Worm (Caenorhabditis elegans) whole organism, L1 larva: ENCODE measurements around the gene C42D4.13.
A peak's percentile ranks its signal among the peaks of the same experiment; 100 is the strongest.

Source experiments
- C16A3.4 ChIP-seq: fragments of 150-350 bp; optimal IDR thresholded peaks from 2 replicates; lab custom pipeline; 2014; ENCODE audit warnings: missing biosample characterization, missing genetic modification characterization
- C34B4.2 ChIP-seq: sonication (generic microtip); optimal IDR thresholded peaks from 2 replicates; lab custom pipeline; 2017; ENCODE audit warnings: mild to moderate bottlenecking, missing genetic modification characterization, missing compliant biosample characterization
- F16B12.6 ChIP-seq: fragments of 150-350 bp; optimal IDR thresholded peaks from 2 replicates; lab custom pipeline; 2014; ENCODE audit warnings: missing biosample characterization, missing genetic modification characterization
- aly-2 ChIP-seq: fragments of 150-350 bp; optimal IDR thresholded peaks from 2 replicates; lab custom pipeline; 2014; ENCODE audit warnings: missing biosample characterization, missing genetic modification characterization
- blmp-1 ChIP-seq: fragments of 150-350 bp; optimal IDR thresholded peaks from 2 replicates; lab custom pipeline; 2014; ENCODE audit warnings: missing biosample characterization, missing genetic modification characterization
- ceh-82 ChIP-seq, 3 experiments: fragments of 150-350 bp in 1 of 3; sonication (generic microtip) in 2 of 3; optimal IDR thresholded peaks; 2 replicates each; lab custom pipeline; 2014 to 2017; ENCODE audit warnings: missing biosample characterization in 3 of 3, missing genetic modification characterization in 3 of 3
- ceh-88 ChIP-seq: fragments of 200-800 bp; sonication (Bioruptor generic); IDR thresholded peaks from 2 replicates; pipeline ENCODE4 v1.3.6; 2022; ENCODE audit warnings: missing genetic modification characterization, missing compliant biosample characterization
- ceh-90 ChIP-seq: sonication (generic microtip); optimal IDR thresholded peaks from 2 replicates; lab custom pipeline; 2016; ENCODE audit warnings: missing genetic modification characterization, missing compliant biosample characterization
- dpl-1 ChIP-seq, 3 experiments: fragments of 150-350 bp in 2 of 3; sonication (generic microtip) in 1 of 3; optimal IDR thresholded peaks; 2 replicates each; lab custom pipeline; 2014 to 2017; ENCODE audit warnings: missing biosample characterization in 3 of 3, missing genetic modification characterization in 3 of 3, missing genetic modification reagents in 3 of 3
- efl-1 ChIP-seq, 4 experiments: fragments of 150-350 bp; optimal IDR thresholded peaks in 3 of 4; peaks in 1 of 4; 1 replicate in 1 of 4; 2 replicates in 3 of 4; lab custom pipeline; 2014; ENCODE audit warnings: missing biosample characterization in 2 of 4, missing genetic modification characterization in 2 of 4, missing genetic modification reagents in 2 of 4
- egl-13 ChIP-seq: sonication (generic microtip); optimal IDR thresholded peaks from 2 replicates; lab custom pipeline; 2016; ENCODE audit warnings: missing genotype, missing genetic modification reagents, missing genetic modification characterization, missing compliant biosample characterization
- egl-27 ChIP-seq, 2 experiments: fragments of 150-350 bp in 1 of 2; sonication (generic microtip); optimal IDR thresholded peaks; 3 replicates each; lab custom pipeline; 2017 to 2018; ENCODE audit warnings: missing biosample characterization in 2 of 2, missing genetic modification characterization in 2 of 2, missing genetic modification reagents in 2 of 2
- elt-3 ChIP-seq, 6 experiments: fragments of 150-350 bp in 1 of 6; sonication (generic microtip); optimal IDR thresholded peaks; 2 replicates each; lab custom pipeline; 2017 to 2018; ENCODE audit warnings: missing biosample characterization in 6 of 6, missing genetic modification characterization in 6 of 6, inconsistent platforms in 1 of 6
- ets-5 ChIP-seq: fragments of 200-800 bp; sonication (Bioruptor generic); IDR thresholded peaks from 2 replicates; pipeline ENCODE4 v1.3.6; 2022; ENCODE audit warnings: missing genetic modification characterization, missing compliant biosample characterization
- fkh-4 ChIP-seq: sonication (generic microtip); optimal IDR thresholded peaks from 2 replicates; lab custom pipeline; 2016; ENCODE audit warnings: missing compliant biosample characterization, missing genetic modification characterization, borderline replicate concordance
- hlh-17 ChIP-seq: fragments of 200-800 bp; sonication (Bioruptor generic); optimal IDR thresholded peaks from 2 replicates; lab custom pipeline; 2018; ENCODE audit warnings: missing genetic modification characterization, mild to moderate bottlenecking, missing compliant biosample characterization, moderate library complexity, borderline replicate concordance
- hpl-2 ChIP-seq: fragments of 150-350 bp; optimal IDR thresholded peaks from 2 replicates; lab custom pipeline; 2014; ENCODE audit warnings: missing biosample characterization, missing genetic modification reagents, missing genetic modification characterization
- irx-1 ChIP-seq: sonication (generic microtip); optimal IDR thresholded peaks from 2 replicates; lab custom pipeline; 2016; ENCODE audit warnings: missing genetic modification characterization, missing compliant biosample characterization
- lin-15B ChIP-seq: fragments of 150-350 bp; sonication (generic microtip); optimal IDR thresholded peaks from 3 replicates; lab custom pipeline; 2014; ENCODE audit warnings: missing biosample characterization, missing genetic modification characterization
- lin-35 ChIP-seq, 2 experiments: fragments of 150-350 bp; optimal IDR thresholded peaks; 2 replicates each; lab custom pipeline; 2014; ENCODE audit warnings: missing biosample characterization in 2 of 2, missing genetic modification characterization in 2 of 2, missing genetic modification reagents in 2 of 2
- lir-3 ChIP-seq: sonication (generic microtip); optimal IDR thresholded peaks from 2 replicates; lab custom pipeline; 2016; ENCODE audit warnings: mild to moderate bottlenecking, missing genetic modification characterization, moderate library complexity, missing compliant biosample characterization; ENCODE audit not compliant: poor library complexity
- lsy-2 ChIP-seq, 2 experiments: fragments of 150-350 bp; optimal IDR thresholded peaks; 2 replicates each; lab custom pipeline; 2014; ENCODE audit warnings: missing biosample characterization in 2 of 2, missing genetic modification characterization in 2 of 2
- mab-9 ChIP-seq: fragments of 200-800 bp; sonication (Bioruptor generic); IDR thresholded peaks from 2 replicates; pipeline ENCODE4 v1.3.6; 2022; ENCODE audit warnings: missing genetic modification reagents, missing genetic modification characterization, missing compliant biosample characterization
- mef-2 ChIP-seq: fragments of 150-350 bp; optimal IDR thresholded peaks from 2 replicates; lab custom pipeline; 2014; ENCODE audit warnings: missing biosample characterization, missing genetic modification characterization
- mep-1 ChIP-seq: fragments of 150-350 bp; optimal IDR thresholded peaks from 2 replicates; lab custom pipeline; 2014; ENCODE audit warnings: missing biosample characterization, missing genetic modification characterization
- nhr-12 ChIP-seq: sonication (generic microtip); optimal IDR thresholded peaks from 2 replicates; lab custom pipeline; 2017; ENCODE audit warnings: missing biosample characterization, missing genetic modification characterization
- nhr-19 ChIP-seq: fragments of 200-800 bp; sonication (Bioruptor generic); conservative IDR thresholded peaks from 2 replicates; pipeline ENCODE4 v1.3.6; 2022; ENCODE audit warnings: missing genetic modification characterization, missing compliant biosample characterization
- nhr-20 ChIP-seq: sonication (generic microtip); optimal IDR thresholded peaks from 2 replicates; lab custom pipeline; 2016; ENCODE audit warnings: mild to moderate bottlenecking, missing genetic modification characterization, missing compliant biosample characterization
- nhr-47 ChIP-seq: sonication (generic microtip); optimal IDR thresholded peaks from 2 replicates; lab custom pipeline; 2016; ENCODE audit warnings: mild to moderate bottlenecking, missing genetic modification characterization, moderate library complexity, missing compliant biosample characterization
- nhr-71 ChIP-seq: sonication (generic microtip); optimal IDR thresholded peaks from 2 replicates; lab custom pipeline; 2016; ENCODE audit warnings: mild to moderate bottlenecking, missing genetic modification characterization, moderate library complexity, missing compliant biosample characterization
- nhr-76 ChIP-seq: sonication (generic microtip); optimal IDR thresholded peaks from 2 replicates; lab custom pipeline; 2017; ENCODE audit warnings: missing biosample characterization, missing genetic modification characterization
- nhr-85 ChIP-seq: sonication (generic microtip); peaks from one replicate; lab custom pipeline; 2016; ENCODE audit warnings: missing genetic modification characterization, inconsistent platforms, missing compliant biosample characterization
- nhr-90 ChIP-seq: sonication (generic microtip); optimal IDR thresholded peaks from 2 replicates; lab custom pipeline; 2016; ENCODE audit warnings: mild to moderate bottlenecking, missing genetic modification characterization, missing compliant biosample characterization; ENCODE audit not compliant: poor library complexity
- pag-3 ChIP-seq: sonication (generic microtip); optimal IDR thresholded peaks from 2 replicates; lab custom pipeline; 2017; ENCODE audit warnings: missing genetic modification characterization, mild to moderate bottlenecking, missing compliant biosample characterization, antibody characterized with exemption, borderline replicate concordance; ENCODE audit not compliant: insufficient read depth
- pqm-1 ChIP-seq: sonication (generic microtip); optimal IDR thresholded peaks from 3 replicates; lab custom pipeline; 2017; ENCODE audit warnings: missing biosample characterization, missing genetic modification characterization
- rnt-1 ChIP-seq: sonication (generic microtip); optimal IDR thresholded peaks from 2 replicates; lab custom pipeline; 2016; ENCODE audit warnings: mild to moderate bottlenecking, missing genetic modification characterization, moderate library complexity, missing compliant biosample characterization
- skn-1 ChIP-seq: fragments of 150-350 bp; optimal IDR thresholded peaks from 2 replicates; lab custom pipeline; 2014; ENCODE audit warnings: missing biosample characterization, missing genetic modification characterization
- snpc-4 ChIP-seq: fragments of 150-350 bp; optimal IDR thresholded peaks from 2 replicates; lab custom pipeline; 2014; ENCODE audit warnings: missing biosample characterization, missing genetic modification characterization
- snu-23 ChIP-seq: sonication (generic microtip); optimal IDR thresholded peaks from 2 replicates; lab custom pipeline; 2016; ENCODE audit warnings: missing genetic modification characterization, missing compliant biosample characterization
- sox-4 ChIP-seq: sonication (generic microtip); optimal IDR thresholded peaks from 2 replicates; lab custom pipeline; 2016; ENCODE audit warnings: missing genetic modification characterization, missing compliant biosample characterization
- swsn-7 ChIP-seq: sonication (generic microtip); optimal IDR thresholded peaks from 2 replicates; lab custom pipeline; 2016; ENCODE audit warnings: missing genetic modification characterization, missing compliant biosample characterization
- tbx-2 ChIP-seq: sonication (generic microtip); optimal IDR thresholded peaks from 2 replicates; lab custom pipeline; 2016; ENCODE audit warnings: missing genetic modification characterization, missing compliant biosample characterization
- unc-130 ChIP-seq: fragments of 150-350 bp; optimal IDR thresholded peaks from 2 replicates; lab custom pipeline; 2017; ENCODE audit warnings: missing biosample characterization, missing genetic modification characterization, inconsistent platforms
- unc-30 ChIP-seq: sonication (generic microtip); optimal IDR thresholded peaks from 2 replicates; lab custom pipeline; 2017; ENCODE audit warnings: missing biosample characterization, missing genetic modification characterization
- unc-98 ChIP-seq: fragments of 200-800 bp; sonication (Bioruptor generic); IDR thresholded peaks from 2 replicates; pipeline ENCODE4 v1.3.6; 2022; ENCODE audit warnings: missing genetic modification characterization, missing compliant biosample characterization
- zag-1 ChIP-seq: fragments of 150-350 bp; optimal IDR thresholded peaks from 2 replicates; lab custom pipeline; 2014; ENCODE audit warnings: missing biosample characterization, missing genetic modification characterization

C42D4.13 gene

ce11 chrIV:7166553-7166952 is 21.4 kb downstream of the C42D4.13 start, which contains the start of gene C42D4.18 (continued):
- TF ChIP-seq irx-1 (tag; lab: Kevin White, UChicago) (no peak), ceh-88 (GFP tag; lab: Robert Waterston, UW) (no peak), fkh-4 (tag; lab: Kevin White, UChicago) (no peak), unc-98 (GFP tag; lab: Robert Waterston, UW) (no peak), F16B12.6 (tag; lab: Kevin White, UChicago) (peak; percentile 16), nhr-19 (GFP tag; lab: Robert Waterston, UW) (no peak), tbx-2 (tag; lab: Kevin White, UChicago) (no peak), nhr-20 (tag; lab: Kevin White, UChicago) (no peak), efl-1 (optimal IDR thresholded peaks at IDR 0.05; lab: Kevin White, UChicago) (peak; percentile 65 to 73), efl-1 (GFP tag; optimal IDR thresholded peaks at IDR 0.05 in 1 of 2; lab: Kevin White, UChicago) (peak in 1 of 2 experiments; percentile 82), egl-27 (tag; optimal IDR thresholded peaks at IDR 0.05; lab: Kevin White, UChicago) (no peak), sox-4 (tag; lab: Kevin White, UChicago) (no peak), egl-13 (no peak), mef-2 (no peak), ceh-90 (tag; lab: Kevin White, UChicago) (no peak), unc-130 (no peak), unc-30 (tag; lab: Kevin White, UChicago) (no peak), blmp-1 (tag; lab: Kevin White, UChicago) (no peak), aly-2 (tag; lab: Kevin White, UChicago) (no peak), hlh-17 (GFP tag; lab: Kevin White, UChicago) (no peak), zag-1 (tag; lab: Kevin White, UChicago) (no peak), rnt-1 (tag; lab: Kevin White, UChicago) (peak; percentile 38), nhr-85 (tag; lab: Kevin White, UChicago) (peak; percentile 44), snpc-4 (tag; lab: Kevin White, UChicago) (no peak), snu-23 (peak; percentile 50), hpl-2 (GFP tag; lab: Kevin White, UChicago) (no peak)

- TF ChIP-seq tbx-2 (tag; lab: Kevin White, UChicago) (peak; percentile 22), elt-3 (tag; optimal IDR thresholded peaks at IDR 0.05; lab: Kevin White, UChicago) (peak in 1 of 6 experiments; percentile 3), mep-1 (tag; lab: Kevin White, UChicago) (peak; percentile 59), F16B12.6 (tag; lab: Kevin White, UChicago) (peak; percentile 47), nhr-90 (peak; percentile 5), nhr-20 (tag; lab: Kevin White, UChicago) (peak; percentile 39), nhr-12 (tag; lab: Kevin White, UChicago) (no peak), rnt-1 (tag; lab: Kevin White, UChicago) (peak; percentile 9), blmp-1 (tag; lab: Kevin White, UChicago) (peak; percentile 40), ceh-82 (tag; optimal IDR thresholded peaks at IDR 0.05; lab: Kevin White, UChicago) (peak; percentile 8 to 43 (median 39)), C16A3.4 (tag; lab: Kevin White, UChicago) (peak; percentile 12), nhr-47 (peak; percentile 46), mab-9 (GFP tag; lab: Robert Waterston, UW) (no peak), skn-1 (tag; lab: Kevin White, UChicago) (peak; percentile 58), dpl-1 (GFP tag; optimal IDR thresholded peaks at IDR 0.05; lab: Kevin White, UChicago) (peak; percentile 55 to 80 (median 76)), lin-35 (GFP tag; optimal IDR thresholded peaks at IDR 0.05; lab: Kevin White, UChicago) (peak; percentile 47 to 90), ceh-88 (GFP tag; lab: Robert Waterston, UW) (no peak), snu-23 (peak; percentile 30), C34B4.2 (tag; lab: Kevin White, UChicago) (no peak), efl-1 (optimal IDR thresholded peaks at IDR 0.05; lab: Kevin White, UChicago) (peak; percentile 50 to 79), efl-1 (GFP tag; optimal IDR thresholded peaks at IDR 0.05 in 1 of 2; lab: Kevin White, UChicago) (peak; percentile 74 to 98), nhr-71 (tag; lab: Kevin White, UChicago) (peak; percentile 42), lsy-2 (tag; optimal IDR thresholded peaks at IDR 0.05; lab: Kevin White, UChicago) (peak; percentile 22 to 75), pqm-1 (no peak), pag-3 (tag; lab: Kevin White, UChicago) (no peak), lin-15B (tag; lab: Kevin White, UChicago) (peak; percentile 42), nhr-76 (tag; lab: Kevin White, UChicago) (no peak), swsn-7 (tag; lab: Kevin White, UChicago) (peak; percentile 4), lir-3 (no peak), ets-5 (GFP tag; lab: Robert Waterston, UW) (no peak)
- TF ChIP-seq, all 84 proteins: peak for 20
Observed at ce11 chrIV:7165723-7166122, 22.2 kb downstream of the C42D4.13 start, which contains the start of gene rpc-1. TSS of gene rpc-1 (minus strand) at chrIV:7165748.
